Fruit fly (Drosophila melanogaster) whole organism, prepupa: ENCODE measurements around the gene TBC1D5.

Source experiments
- Blimp-1 ChIP-seq: fragments of 200-800 bp; sonication (Bioruptor generic); optimal IDR thresholded peaks from 3 replicates; lab custom pipeline; 2017; ENCODE audit warnings: missing biosample characterization, missing genetic modification characterization, mild to moderate bottlenecking, moderate library complexity, missing genetic modification reagents
- CG10631 ChIP-seq: fragments of 200-800 bp; sonication (Bioruptor generic); optimal IDR thresholded peaks from 2 replicates; lab custom pipeline; 2016; ENCODE audit warnings: missing biosample characterization, missing genetic modification characterization
- CG10669 ChIP-seq: fragments of 200-800 bp; sonication (Bioruptor generic); optimal IDR thresholded peaks from 3 replicates; lab custom pipeline; 2018; ENCODE audit warnings: missing biosample characterization, mild to moderate bottlenecking, missing genetic modification characterization, moderate library complexity
- CG11902 ChIP-seq: fragments of 200-800 bp; sonication (Bioruptor generic); optimal IDR thresholded peaks from 3 replicates; lab custom pipeline; 2016; ENCODE audit warnings: missing biosample characterization, missing genetic modification characterization
- CG15336 ChIP-seq: fragments of 200-800 bp; sonication (Bioruptor generic); IDR thresholded peaks from 2 replicates; pipeline ENCODE4 v1.3.6; 2022; ENCODE audit warnings: missing biosample characterization, missing genetic modification characterization
- CG1621 ChIP-seq: fragments of 200-800 bp; sonication (Bioruptor generic); optimal IDR thresholded peaks from 3 replicates; lab custom pipeline; 2018; ENCODE audit warnings: missing biosample characterization, mild to moderate bottlenecking, missing genetic modification characterization
- CG16779 ChIP-seq: fragments of 200-800 bp; sonication (Bioruptor generic); optimal IDR thresholded peaks from 3 replicates; lab custom pipeline; 2017; ENCODE audit warnings: missing biosample characterization, mild to moderate bottlenecking, missing genetic modification characterization
- CG31627 ChIP-seq: fragments of 200-800 bp; sonication (Bioruptor generic); optimal IDR thresholded peaks from 3 replicates; lab custom pipeline; 2016; ENCODE audit warnings: missing biosample characterization, missing genetic modification characterization
- CG34406 ChIP-seq: fragments of 200-800 bp; sonication (Bioruptor generic); optimal IDR thresholded peaks from 3 replicates; lab custom pipeline; 2016; ENCODE audit warnings: missing biosample characterization, missing genetic modification characterization
- CG3919 ChIP-seq: fragments of 200-800 bp; sonication (Bioruptor generic); optimal IDR thresholded peaks from 3 replicates; lab custom pipeline; 2016; ENCODE audit warnings: missing biosample characterization, missing genetic modification characterization
- CG6163 ChIP-seq: fragments of 200-800 bp; sonication (Bioruptor generic); IDR thresholded peaks from 3 replicates; pipeline ENCODE4 v1.3.6; 2022; ENCODE audit warnings: missing biosample characterization, missing genetic modification characterization
- CG6792 ChIP-seq: fragments of 200-800 bp; sonication (Bioruptor generic); optimal IDR thresholded peaks from 3 replicates; lab custom pipeline; 2016; ENCODE audit warnings: missing biosample characterization, missing genetic modification characterization
- CG6854 ChIP-seq: fragments of 200-800 bp; sonication (Bioruptor generic); optimal IDR thresholded peaks from 2 replicates; lab custom pipeline; 2017; ENCODE audit warnings: missing biosample characterization, mild to moderate bottlenecking, missing genetic modification characterization
- CG7368 ChIP-seq: fragments of 200-800 bp; sonication (Bioruptor generic); optimal IDR thresholded peaks from 3 replicates; lab custom pipeline; 2016; ENCODE audit warnings: missing biosample characterization, missing genetic modification characterization
- CG8119 ChIP-seq: fragments of 200-800 bp; sonication (Bioruptor generic); IDR thresholded peaks from 3 replicates; pipeline ENCODE4 v1.3.6; 2022; ENCODE audit warnings: missing biosample characterization, missing genetic modification characterization
- CG8319 ChIP-seq: fragments of 200-800 bp; sonication (Bioruptor generic); optimal IDR thresholded peaks from 3 replicates; lab custom pipeline; 2016; ENCODE audit warnings: missing biosample characterization, missing genetic modification characterization
- CG8632 ChIP-seq: fragments of 200-800 bp; sonication (Bioruptor generic); optimal IDR thresholded peaks from 3 replicates; lab custom pipeline; 2016; ENCODE audit warnings: missing biosample characterization, missing genetic modification characterization
- CG9139 ChIP-seq: fragments of 200-800 bp; sonication (Bioruptor generic); optimal IDR thresholded peaks from 3 replicates; lab custom pipeline; 2017; ENCODE audit warnings: missing biosample characterization, mild to moderate bottlenecking, missing genetic modification characterization
- Ets21C ChIP-seq: fragments of 200-800 bp; sonication (Bioruptor generic); optimal IDR thresholded peaks from 3 replicates; lab custom pipeline; 2016; ENCODE audit warnings: missing biosample characterization, missing genetic modification characterization
- Hr38 ChIP-seq: sonication (Bioruptor generic); optimal IDR thresholded peaks from 2 replicates; lab custom pipeline; 2016; ENCODE audit warnings: missing biosample characterization, missing genetic modification characterization
- Hr39 ChIP-seq: fragments of 200-800 bp; sonication (Bioruptor generic); optimal IDR thresholded peaks from 2 replicates; lab custom pipeline; 2016; ENCODE audit warnings: missing biosample characterization, missing genetic modification characterization
- Lpt ChIP-seq: fragments of 200-800 bp; sonication (Bioruptor generic); optimal IDR thresholded peaks from 3 replicates; lab custom pipeline; 2016; ENCODE audit warnings: missing biosample characterization, missing genetic modification characterization
- Met ChIP-seq: fragments of 200-800 bp; sonication (Bioruptor generic); optimal IDR thresholded peaks from 3 replicates; lab custom pipeline; 2016; ENCODE audit warnings: missing biosample characterization, missing genetic modification characterization
- OdsH ChIP-seq: fragments of 200-800 bp; sonication (Bioruptor generic); optimal IDR thresholded peaks from 3 replicates; lab custom pipeline; 2016; ENCODE audit warnings: missing biosample characterization, missing genetic modification characterization
- Smox ChIP-seq: fragments of 200-800 bp; sonication (Bioruptor generic); optimal IDR thresholded peaks from 3 replicates; lab custom pipeline; 2016; ENCODE audit warnings: missing biosample characterization, missing genetic modification characterization
- Sox102F ChIP-seq: fragments of 200-800 bp; sonication (Bioruptor generic); optimal IDR thresholded peaks from 2 replicates; lab custom pipeline; 2016; ENCODE audit warnings: missing biosample characterization, mild to moderate bottlenecking, missing genetic modification characterization
- Sox14 ChIP-seq: fragments of 200-800 bp; sonication (Bioruptor generic); optimal IDR thresholded peaks from 3 replicates; lab custom pipeline; 2016; ENCODE audit warnings: missing biosample characterization, missing genetic modification characterization
- cyc ChIP-seq: fragments of 200-800 bp; sonication (Bioruptor generic); optimal IDR thresholded peaks from 3 replicates; lab custom pipeline; 2016; ENCODE audit warnings: missing biosample characterization, missing genetic modification characterization
- dac ChIP-seq: fragments of 200-800 bp; sonication (Bioruptor generic); optimal IDR thresholded peaks from 2 replicates; lab custom pipeline; 2017; ENCODE audit warnings: missing biosample characterization, mild to moderate bottlenecking, missing genetic modification characterization
- dsx ChIP-seq: fragments of 200-800 bp; optimal IDR thresholded peaks from 3 replicates; lab custom pipeline; 2019; ENCODE audit warnings: missing biosample characterization, mild to moderate bottlenecking, missing genetic modification characterization, moderate library complexity; ENCODE audit not compliant: poor library complexity, severe bottlenecking
- esn ChIP-seq: fragments of 200-800 bp; sonication (Bioruptor generic); optimal IDR thresholded peaks from 2 replicates; lab custom pipeline; 2016; ENCODE audit warnings: missing biosample characterization, mild to moderate bottlenecking, missing genetic modification characterization, moderate library complexity
- fd85E ChIP-seq: fragments of 200-800 bp; sonication (Bioruptor generic); optimal IDR thresholded peaks from 3 replicates; lab custom pipeline; 2016; ENCODE audit warnings: missing biosample characterization, missing genetic modification characterization
- net ChIP-seq: fragments of 200-800 bp; sonication (Bioruptor generic); optimal IDR thresholded peaks from 3 replicates; lab custom pipeline; 2016; ENCODE audit warnings: missing biosample characterization, missing genetic modification characterization
- pdm3 ChIP-seq: fragments of 200-800 bp; sonication (Bioruptor generic); optimal IDR thresholded peaks from 3 replicates; lab custom pipeline; 2016; ENCODE audit warnings: missing biosample characterization, missing genetic modification characterization
- salr ChIP-seq, 2 experiments: fragments of 200-800 bp; sonication (Bioruptor generic); optimal IDR thresholded peaks; 3 replicates each; lab custom pipeline; 2016 to 2018; ENCODE audit warnings: missing biosample characterization in 2 of 2, missing genetic modification characterization in 2 of 2, mild to moderate bottlenecking in 1 of 2
- spab ChIP-seq: fragments of 200-800 bp; sonication (Bioruptor generic); optimal IDR thresholded peaks from 2 replicates; lab custom pipeline; 2017; ENCODE audit warnings: missing biosample characterization, mild to moderate bottlenecking, missing genetic modification characterization, missing genetic modification reagents
- svp ChIP-seq: fragments of 200-800 bp; sonication (Bioruptor generic); peaks from one replicate; lab custom pipeline; 2016; ENCODE audit warnings: missing biosample characterization, missing genetic modification characterization
- topi ChIP-seq: fragments of 200-800 bp; sonication (Bioruptor generic); optimal IDR thresholded peaks from 3 replicates; lab custom pipeline; 2016; ENCODE audit warnings: missing biosample characterization, missing genetic modification characterization
- vri ChIP-seq: fragments of 200-800 bp; sonication (Bioruptor generic); optimal IDR thresholded peaks from 3 replicates; lab custom pipeline; 2016; ENCODE audit warnings: missing biosample characterization, mild to moderate bottlenecking, missing genetic modification characterization

TBC1D5 gene

DNA sequence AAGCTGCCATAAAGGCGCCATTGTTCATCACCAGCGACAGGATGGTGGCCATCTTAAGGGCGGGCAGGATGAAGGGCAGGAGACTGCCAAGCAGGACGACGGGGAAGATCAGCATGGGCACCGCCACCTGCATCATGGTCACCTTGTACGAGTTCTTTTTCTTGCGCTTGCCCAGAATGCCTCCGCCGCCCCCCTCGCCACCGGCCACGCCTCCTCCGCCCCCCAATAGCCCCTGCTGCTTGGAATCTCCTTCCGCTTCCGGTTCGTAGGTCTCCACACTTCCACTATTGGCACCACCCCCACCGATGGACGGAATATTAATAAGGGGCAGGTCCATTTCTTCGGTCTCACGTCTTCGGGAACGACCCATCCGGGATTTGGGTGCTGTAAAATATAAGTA is 13.3 kb upstream of the TBC1D5 start:
- no peak for TF ChIP-seq esn (GFP tag; lab: Kevin White, UChicago)
- no peak for TF ChIP-seq net (GFP tag; lab: Kevin White, UChicago)
- TF ChIP-seq topi (GFP tag; lab: Kevin White, UChicago): no peak
- no peak for TF ChIP-seq CG6163
- no peak for TF ChIP-seq CG8632 (GFP tag; lab: Kevin White, UChicago)
- TF ChIP-seq Sox102F (GFP tag; lab: Kevin White, UChicago): no peak
- no peak for TF ChIP-seq dac (GFP tag; lab: Kevin White, UChicago)
- TF ChIP-seq Ets21C (GFP tag; lab: Kevin White, UChicago): no peak
- no peak for TF ChIP-seq CG6854
- TF ChIP-seq Hr38 (GFP tag; lab: Kevin White, UChicago): no peak
- no peak for TF ChIP-seq CG16779
- TF ChIP-seq CG6792 (GFP tag; lab: Kevin White, UChicago): no peak
- no peak for TF ChIP-seq Met (GFP tag; lab: Kevin White, UChicago)

DNA sequence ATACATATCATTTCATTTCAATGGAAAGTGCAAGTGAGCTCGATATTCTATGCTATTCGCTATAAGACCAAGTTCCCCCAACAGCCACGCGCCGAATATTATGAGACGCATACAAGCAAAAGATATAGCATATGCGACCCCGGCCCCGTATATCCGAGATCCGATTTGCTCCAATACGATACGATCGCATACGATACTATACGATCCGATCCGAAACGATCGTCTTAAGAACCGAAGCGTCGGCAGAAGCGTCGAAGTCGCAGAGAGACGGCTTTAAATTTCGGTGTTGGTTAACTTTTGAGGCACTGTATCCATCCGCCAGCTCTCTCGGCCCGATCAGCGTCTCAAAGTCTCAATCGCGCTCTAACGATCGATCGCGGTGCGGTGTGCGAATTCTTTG is 7.6 kb upstream of the TBC1D5 start, which contains the start of gene CG8630:
TSS of gene CG8630 (plus strand) at position 303 of the 400 bp plus-strand sequence.
- TF ChIP-seq CG11902 (GFP tag; lab: Kevin White, UChicago) (no peak), CG6163 (no peak), vri (GFP tag; lab: Kevin White, UChicago) (no peak), CG34406 (GFP tag; lab: Kevin White, UChicago) (no peak), salr (GFP tag; optimal IDR thresholded peaks at IDR 0.05; lab: Kevin White, UChicago) (no peak), CG3919 (GFP tag; lab: Kevin White, UChicago) (no peak), dac (GFP tag; lab: Kevin White, UChicago) (no peak), OdsH (GFP tag; lab: Kevin White, UChicago) (no peak), CG10669 (GFP tag; lab: Kevin White, UChicago) (no peak), CG6854 (no peak), pdm3 (GFP tag; lab: Kevin White, UChicago) (no peak), Smox (GFP tag; lab: Kevin White, UChicago) (no peak), Hr38 (GFP tag; lab: Kevin White, UChicago) (no peak), cyc (GFP tag; lab: Kevin White, UChicago) (no peak), CG1621 (no peak), spab (no peak)

DNA sequence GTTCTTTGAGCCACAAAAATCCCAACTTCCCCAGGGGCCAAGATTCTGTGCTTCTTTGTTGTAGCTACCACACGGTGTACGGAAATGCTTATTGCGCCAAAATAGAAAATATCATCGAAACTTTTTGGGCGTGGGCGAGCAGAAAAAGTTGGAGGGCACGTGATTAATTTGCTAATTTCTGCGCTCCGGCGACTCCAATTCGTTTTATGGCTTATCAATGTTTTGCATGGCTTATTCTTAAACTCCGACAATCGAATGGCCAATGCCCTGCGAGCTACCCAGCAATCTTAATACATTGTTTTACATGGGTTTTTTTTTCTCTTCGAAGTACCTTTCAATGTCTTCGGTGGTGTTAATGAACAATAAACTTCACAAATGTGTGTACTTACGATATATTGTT is 3.7 kb upstream of the TBC1D5 start:
- TF ChIP-seq vri (GFP tag; lab: Kevin White, UChicago) (no peak), dac (GFP tag; lab: Kevin White, UChicago) (no peak), Met (GFP tag; lab: Kevin White, UChicago) (no peak), svp (GFP tag; lab: Kevin White, UChicago) (peak; percentile 74), OdsH (GFP tag; lab: Kevin White, UChicago) (no peak)

DNA sequence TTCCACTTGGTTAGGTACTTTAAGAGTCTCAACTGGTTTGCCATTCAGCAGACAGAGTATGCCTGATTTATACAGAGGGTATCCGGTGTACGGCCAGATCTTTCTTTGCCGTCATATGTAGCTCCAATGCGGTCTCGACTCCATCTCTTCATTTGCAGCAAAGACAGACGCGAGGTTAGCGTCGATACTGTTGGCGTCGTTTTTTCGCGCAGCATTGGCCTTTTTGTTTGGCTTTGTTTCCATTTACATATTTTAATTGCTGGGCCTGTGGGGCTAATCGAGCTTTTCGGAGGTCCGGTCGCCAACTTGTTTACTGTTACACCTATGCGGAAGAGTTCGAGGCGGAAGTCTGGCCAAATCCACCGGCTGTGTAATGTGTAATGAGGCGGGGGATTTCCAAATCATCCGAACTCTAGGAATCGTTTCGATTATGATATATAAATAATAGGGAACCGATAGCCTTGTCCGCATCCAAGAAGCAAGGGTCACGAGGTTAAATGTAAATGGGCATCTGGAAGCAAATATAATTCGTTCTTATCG is 2.5 kb upstream of the TBC1D5 start:
- TF ChIP-seq Ets21C (GFP tag; lab: Kevin White, UChicago) (no peak), fd85E (GFP tag; lab: Kevin White, UChicago) (no peak), CG7368 (GFP tag; lab: Kevin White, UChicago) (no peak), CG11902 (GFP tag; lab: Kevin White, UChicago) (no peak), Hr39 (GFP tag; lab: Kevin White, UChicago) (no peak)

DNA sequence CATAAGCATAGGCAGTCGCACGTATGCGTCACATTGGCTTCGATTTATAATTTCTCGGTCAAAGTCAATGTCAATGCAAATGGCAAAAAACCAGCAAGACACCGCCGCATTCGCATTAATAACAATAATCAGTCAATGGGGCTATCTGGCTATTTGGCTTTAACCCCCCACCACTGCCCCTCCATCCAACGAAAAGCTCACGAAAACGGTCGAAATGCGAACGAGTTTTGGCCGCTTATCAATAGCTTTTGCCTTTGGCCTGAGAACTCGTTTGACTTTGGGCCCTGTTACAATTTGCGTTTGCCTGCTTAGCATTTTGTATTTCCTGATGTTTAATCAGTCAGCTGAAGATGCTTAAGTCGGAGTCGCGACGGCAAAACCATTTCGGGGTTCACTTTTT is 1.7 kb upstream of the TBC1D5 start:
- TF ChIP-seq CG15336 (no peak), dsx (GFP tag; lab: Kevin White, UChicago) (no peak), CG9139 (GFP tag; lab: Kevin White, UChicago) (no peak), CG8119 (no peak), vri (GFP tag; lab: Kevin White, UChicago) (no peak), cyc (GFP tag; lab: Kevin White, UChicago) (no peak), Hr39 (GFP tag; lab: Kevin White, UChicago) (no peak), CG10631 (GFP tag; lab: Kevin White, UChicago) (no peak), Sox14 (GFP tag; lab: Kevin White, UChicago) (no peak), CG1621 (no peak), CG31627 (no peak), Lpt (GFP tag; lab: Kevin White, UChicago) (no peak), CG8319 (GFP tag; lab: Kevin White, UChicago) (no peak), Blimp-1 (no peak), Smox (GFP tag; lab: Kevin White, UChicago) (no peak), spab (no peak), CG6792 (GFP tag; lab: Kevin White, UChicago) (no peak), CG6854 (no peak)
